Worm (Caenorhabditis elegans): Measurements from ENCODE around the gene set-4.

set-4 gene

ce11 chrII:6346551-6347079, 15.5 kb upstream of the set-4 start (continued):
- TF ChIP-seq dpl-1 (GFP tag; optimal IDR thresholded peaks at IDR 0.05) (peak in 2 of 3 experiments; percentile 24 to 33), lin-35 (GFP tag; optimal IDR thresholded peaks at IDR 0.05) (peak in 1 of 2 experiments; percentile 66), ceh-82 (tag; optimal IDR thresholded peaks at IDR 0.05) (no peak), hpl-2 (GFP tag; optimal IDR thresholded peaks at IDR 0.05) (peak; percentile 80), nhr-90 (tag; optimal IDR thresholded peaks at IDR 0.05; ENCODE audit: poor library complexity) (peak; percentile 75), lir-3 (tag; optimal IDR thresholded peaks at IDR 0.05; ENCODE audit: poor library complexity) (peak; percentile 48), nhr-19 (GFP tag; conservative IDR thresholded peaks at IDR 0.05) (peak; percentile 66), zag-1 (tag; optimal IDR thresholded peaks at IDR 0.05) (no peak), ztf-4 (tag; optimal IDR thresholded peaks at IDR 0.05) (peak; percentile 86), xbp-1 (tag; optimal IDR thresholded peaks at IDR 0.05) (peak; percentile 27), snpc-4 (tag; optimal IDR thresholded peaks at IDR 0.05) (peak; percentile 4), lin-14 (GFP tag; optimal IDR thresholded peaks at IDR 0.05) (peak; percentile 49), tlp-1 (tag; optimal IDR thresholded peaks at IDR 0.05) (no peak), jun-1 (tag; optimal IDR thresholded peaks at IDR 0.05) (no peak), nhr-85 (tag) (peak; percentile 76), pqm-1 (tag; optimal IDR thresholded peaks at IDR 0.05) (no peak), mef-2 (tag; optimal IDR thresholded peaks at IDR 0.05) (no peak), nhr-84 (tag; optimal IDR thresholded peaks at IDR 0.05) (no peak), unc-62 (GFP tag; optimal IDR thresholded peaks at IDR 0.05) (no peak), F16B12.6 (tag; optimal IDR thresholded peaks at IDR 0.05) (no peak), ama-1 (optimal IDR thresholded peaks at IDR 0.05) (peak; percentile 84), nhr-20 (tag; optimal IDR thresholded peaks at IDR 0.05) (peak; percentile 56), rnt-1 (tag; optimal IDR thresholded peaks at IDR 0.05) (no peak), grh-1 (GFP tag; IDR thresholded peaks at IDR 0.05) (0 out of 2 replicates have a peak, but pooled peaks have one; percentile 13), unc-98 (GFP tag; IDR thresholded peaks at IDR 0.05) (0 out of 2 replicates have a peak, but pooled peaks have one; percentile 6), elt-3 (tag; optimal IDR thresholded peaks at IDR 0.05) (peak in 2 of 6 experiments; percentile 12 to 75), aha-1 (tag; optimal IDR thresholded peaks at IDR 0.05) (no peak), tbx-2 (tag; optimal IDR thresholded peaks at IDR 0.05) (no peak), lsy-2 (tag; optimal IDR thresholded peaks at IDR 0.05) (peak; percentile 53 to 63), C04F5.9 (tag; optimal IDR thresholded peaks at IDR 0.05) (peak; percentile 5), mab-9 (GFP tag; IDR thresholded peaks at IDR 0.05) (no peak), lin-39 (tag; optimal IDR thresholded peaks at IDR 0.05) (no peak), nhr-77 (tag; optimal IDR thresholded peaks at IDR 0.05) (no peak), dsc-1 (tag; optimal IDR thresholded peaks at IDR 0.05) (no peak), sptf-1 (tag; optimal IDR thresholded peaks at IDR 0.05) (no peak)

DNA sequence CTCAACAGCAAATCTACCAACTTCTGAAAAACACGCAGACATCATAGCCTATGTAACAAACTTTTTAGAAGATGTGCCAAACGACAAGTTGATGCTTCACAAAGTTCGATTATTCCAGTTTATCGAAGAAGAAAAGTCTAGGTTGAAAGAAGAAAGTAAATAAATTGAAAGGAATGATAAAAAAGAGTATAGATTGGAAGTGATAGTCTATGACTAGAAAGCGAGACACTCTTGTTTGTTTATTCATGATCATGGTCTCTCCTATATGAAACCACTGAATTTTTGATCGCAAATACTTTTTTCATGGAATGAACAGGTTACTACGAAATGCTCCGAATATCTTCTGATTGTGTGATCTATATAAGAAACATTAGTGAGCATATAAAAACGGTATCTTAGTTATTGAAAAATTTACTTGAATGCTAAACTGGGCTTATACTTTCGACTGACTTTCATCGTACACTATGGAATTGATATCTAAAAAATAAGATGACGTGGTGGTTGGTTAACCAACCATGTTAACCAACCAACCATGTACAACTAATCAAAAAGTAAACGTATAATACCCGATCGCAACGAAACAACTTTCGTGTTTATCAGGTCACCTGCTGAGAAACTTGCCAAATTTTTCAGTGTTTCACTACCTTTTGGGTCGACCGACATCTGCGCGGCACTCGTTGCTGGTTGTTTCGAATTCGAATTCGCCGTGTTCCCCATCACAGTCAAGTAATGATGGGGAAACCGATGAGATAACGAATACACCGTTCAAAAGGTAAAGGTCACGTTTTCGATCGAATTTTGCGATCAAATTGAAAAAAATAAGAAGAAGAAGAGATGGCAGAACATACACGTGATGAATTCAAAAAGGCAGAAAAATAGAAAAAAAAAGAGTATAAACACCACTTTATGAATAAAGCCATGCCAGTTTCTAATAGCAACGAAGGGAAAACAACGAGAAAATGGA, 14.3 kb upstream of the set-4 start, which contains the start of gene C32D5.8:
TSS of gene C32D5.8 (minus strand) at position 770 of the 964 bp plus-strand sequence.
- TF ChIP-seq grh-1 (GFP tag; IDR thresholded peaks at IDR 0.05) = 0 out of 2 replicates have a peak, but pooled peaks have one; percentile 8
- TF ChIP-seq blmp-1 (tag; optimal IDR thresholded peaks at IDR 0.05) = peak; percentile 37
- TF ChIP-seq nhr-85 (tag) = peak; percentile 69
- TF ChIP-seq efl-1 (optimal IDR thresholded peaks at IDR 0.05) = no peak
- peak in 1 of 2 experiments; percentile 79 for TF ChIP-seq efl-1 (GFP tag; optimal IDR thresholded peaks at IDR 0.05 in 1 of 2)
- peak; percentile 37 for TF ChIP-seq mep-1 (tag; optimal IDR thresholded peaks at IDR 0.05)
- no peak for TF ChIP-seq C34B4.2 (tag; optimal IDR thresholded peaks at IDR 0.05)
- peak; percentile 13 for TF ChIP-seq elt-2 (tag; optimal IDR thresholded peaks at IDR 0.05)
- TF ChIP-seq ceh-90 (tag; optimal IDR thresholded peaks at IDR 0.05) = no peak
- peak in 1 of 2 experiments; percentile 34 for TF ChIP-seq mdl-1 (tag; optimal IDR thresholded peaks at IDR 0.05)
- TF ChIP-seq nhr-71 (tag; optimal IDR thresholded peaks at IDR 0.05) = peak; percentile 26
- peak; percentile 28 for TF ChIP-seq snu-23 (GFP tag; optimal IDR thresholded peaks at IDR 0.05)
- no peak for TF ChIP-seq ets-5 (GFP tag; IDR thresholded peaks at IDR 0.05)
- TF ChIP-seq elt-3 (tag; optimal IDR thresholded peaks at IDR 0.05) = peak in 1 of 6 experiments; percentile 21
- no peak for TF ChIP-seq snpc-4 (tag; optimal IDR thresholded peaks at IDR 0.05)
- peak in 1 of 2 experiments; percentile 33 for TF ChIP-seq lin-35 (GFP tag; optimal IDR thresholded peaks at IDR 0.05)
- TF ChIP-seq dpl-1 (GFP tag; optimal IDR thresholded peaks at IDR 0.05) = peak in 1 of 3 experiments; percentile 8
- peak; percentile 47 for TF ChIP-seq nhr-20 (tag; optimal IDR thresholded peaks at IDR 0.05)
- TF ChIP-seq ama-1 (optimal IDR thresholded peaks at IDR 0.05) = peak; percentile 45
- TF ChIP-seq fkh-8 (tag; optimal IDR thresholded peaks at IDR 0.05) = peak; percentile 32
- no peak for TF ChIP-seq mab-9 (GFP tag; IDR thresholded peaks at IDR 0.05)
- TF ChIP-seq lin-14 (GFP tag; optimal IDR thresholded peaks at IDR 0.05) = peak; percentile 58
- TF ChIP-seq pag-3 (tag; optimal IDR thresholded peaks at IDR 0.05; ENCODE audit: borderline replicate concordance, insufficient read depth) = no peak
- TF ChIP-seq nhr-237 (tag; optimal IDR thresholded peaks at IDR 0.05) = no peak
